Worm (Caenorhabditis elegans) whole organism, L1 larva: ENCODE results near the gene nos-3.
A peak's percentile ranks its signal among the peaks of the same experiment; 100 is the strongest.

Source experiments
- C16A3.4 ChIP-seq: fragments of 150-350 bp; optimal IDR thresholded peaks from 2 replicates; lab custom pipeline; 2014; ENCODE audit warnings: missing biosample characterization, missing genetic modification characterization
- egl-13 ChIP-seq: sonication (generic microtip); optimal IDR thresholded peaks from 2 replicates; lab custom pipeline; 2016; ENCODE audit warnings: missing genotype, missing genetic modification reagents, missing genetic modification characterization, missing compliant biosample characterization
- jun-1 ChIP-seq: fragments of 150-350 bp; optimal IDR thresholded peaks from 2 replicates; lab custom pipeline; 2014; ENCODE audit warnings: missing biosample characterization, missing genetic modification reagents, missing genetic modification characterization
- mef-2 ChIP-seq: fragments of 150-350 bp; optimal IDR thresholded peaks from 2 replicates; lab custom pipeline; 2014; ENCODE audit warnings: missing biosample characterization, missing genetic modification characterization
- nhr-19 ChIP-seq: fragments of 200-800 bp; sonication (Bioruptor generic); conservative IDR thresholded peaks from 2 replicates; pipeline ENCODE4 v1.3.6; 2022; ENCODE audit warnings: missing genetic modification characterization, missing compliant biosample characterization
- nhr-237 ChIP-seq: fragments of 150-350 bp; optimal IDR thresholded peaks from 2 replicates; lab custom pipeline; 2014; ENCODE audit warnings: missing biosample characterization, missing genetic modification characterization
- nhr-77 ChIP-seq: fragments of 150-350 bp; optimal IDR thresholded peaks from 2 replicates; lab custom pipeline; 2014; ENCODE audit warnings: missing biosample characterization, missing genetic modification characterization
- pqm-1 ChIP-seq: sonication (generic microtip); optimal IDR thresholded peaks from 3 replicates; lab custom pipeline; 2017; ENCODE audit warnings: missing biosample characterization, missing genetic modification characterization
- snpc-4 ChIP-seq: fragments of 150-350 bp; optimal IDR thresholded peaks from 2 replicates; lab custom pipeline; 2014; ENCODE audit warnings: missing biosample characterization, missing genetic modification characterization
- sup-37 ChIP-seq: fragments of 200-800 bp; sonication (Bioruptor generic); optimal IDR thresholded peaks from 2 replicates; lab custom pipeline; 2018; ENCODE audit warnings: mild to moderate bottlenecking, missing genetic modification characterization, missing compliant biosample characterization
- ztf-11 ChIP-seq, 2 experiments: sonication (generic microtip); optimal IDR thresholded peaks; 2 replicates each; lab custom pipeline; 2016 to 2017; ENCODE audit warnings: missing genetic modification characterization in 2 of 2, missing biosample characterization in 1 of 2, missing compliant biosample characterization in 1 of 2

DNA sequence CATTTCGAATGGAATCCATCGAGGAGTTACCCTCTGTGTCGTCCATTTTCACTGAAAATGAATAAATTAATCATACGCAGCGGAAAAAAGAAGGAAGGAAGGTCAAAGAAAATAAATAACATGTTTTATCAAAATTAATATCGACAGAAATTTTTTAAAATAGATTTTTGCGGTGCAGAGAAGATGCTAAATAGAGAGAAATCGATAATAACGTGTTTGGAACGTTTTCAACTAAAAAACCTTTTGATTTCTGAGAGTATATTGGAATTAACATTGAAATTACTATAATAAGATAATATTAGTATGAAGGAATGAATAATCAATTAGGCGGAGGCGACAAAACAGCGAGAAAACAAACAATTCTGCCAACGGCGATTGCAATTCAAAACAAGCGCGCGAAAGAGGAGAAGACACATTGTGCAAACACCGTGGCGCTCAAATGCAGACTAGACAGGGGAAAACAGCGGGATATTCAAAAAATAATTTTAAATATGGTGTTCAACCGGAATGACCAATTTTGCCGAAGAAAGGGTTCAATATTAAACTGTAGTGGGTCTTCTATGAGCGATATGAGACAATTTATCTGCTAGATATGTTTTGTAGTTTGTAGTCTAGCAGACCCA, 29.6 kb upstream of the nos-3 start, which contains the start of gene wee-1.3:
- TF ChIP-seq egl-13 (tag; lab: Kevin White, UChicago): peak; percentile 62
- TF ChIP-seq jun-1 (tag; lab: Kevin White, UChicago): peak; percentile 78
- peak; percentile 83 for TF ChIP-seq nhr-77 (tag; lab: Kevin White, UChicago)
- peak; percentile 30 for TF ChIP-seq mef-2
- TF ChIP-seq nhr-19: peak; percentile 79
- peak; percentile 65 for TF ChIP-seq snpc-4 (tag; lab: Kevin White, UChicago)
- no peak for TF ChIP-seq sup-37
- TF ChIP-seq nhr-237 (tag; lab: Kevin White, UChicago): peak; percentile 50
- peak in 1 of 2 experiments; percentile 51 for TF ChIP-seq ztf-11 (tag; optimal IDR thresholded peaks at IDR 0.05; lab: Kevin White, UChicago)
- peak; percentile 91 for TF ChIP-seq C16A3.4 (tag; lab: Kevin White, UChicago)
- TF ChIP-seq pqm-1 (tag; lab: Kevin White, UChicago): no peak
